Worm (Caenorhabditis elegans) whole organism, late embryonic: Measurements from ENCODE around the gene mrpl-21.

Experiments
- fkh-10 ChIP-seq: fragments of 150-350 bp; optimal IDR thresholded peaks from 2 replicates; lab custom pipeline; 2014; ENCODE audit warnings: missing biosample characterization, missing genetic modification reagents, missing genetic modification characterization
- nhr-232 ChIP-seq: sonication (generic microtip); optimal IDR thresholded peaks from 2 replicates; lab custom pipeline; 2016; ENCODE audit warnings: missing genetic modification characterization, missing compliant biosample characterization

DNA sequence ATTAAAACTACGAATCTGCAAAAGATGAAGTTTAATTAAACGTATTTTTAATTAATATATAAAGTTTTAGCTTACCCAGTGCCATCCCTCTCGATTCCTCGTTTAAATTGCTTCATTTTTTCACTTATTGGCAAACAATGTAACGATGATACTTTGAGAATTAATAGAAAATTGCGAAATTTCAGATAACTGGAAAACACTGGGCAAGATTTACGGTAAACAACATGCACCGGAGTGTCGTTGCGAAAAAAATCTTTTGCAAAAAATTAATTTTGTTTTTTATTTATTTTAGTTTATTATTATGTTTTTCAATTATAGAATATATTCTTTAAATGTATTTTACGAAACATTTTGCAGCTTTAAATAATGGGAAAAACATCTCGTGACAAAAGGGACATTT is 39.3 kb downstream of the mrpl-21 start, which contains the start of the genes pelo-1 and R74.7:
- TF ChIP-seq fkh-10 (GFP tag; lab: Kevin White, UChicago): no peak
- no peak for TF ChIP-seq nhr-232 (tag; lab: Kevin White, UChicago)
